Fruit fly (Drosophila melanogaster) whole organism, embryonic: Measurements from ENCODE around the gene RASSF8.

Experiments used
- CG11723 ChIP-seq: fragments of 200-800 bp; sonication (Bioruptor generic); optimal IDR thresholded peaks from 2 replicates; lab custom pipeline; 2017; ENCODE audit warnings: missing biosample characterization, mild to moderate bottlenecking, missing genetic modification characterization
- CG15269 ChIP-seq: fragments of 200-800 bp; sonication (Bioruptor generic); optimal IDR thresholded peaks from 2 replicates; lab custom pipeline; 2018; ENCODE audit warnings: missing biosample characterization, mild to moderate bottlenecking, missing genetic modification characterization, moderate library complexity
- CG2120 ChIP-seq: fragments of 200-800 bp; sonication (Bioruptor generic); optimal IDR thresholded peaks from 3 replicates; lab custom pipeline; 2016; ENCODE audit warnings: missing biosample characterization, missing genetic modification characterization
- CG2875 ChIP-seq: fragments of 200-800 bp; sonication (Bioruptor generic); optimal IDR thresholded peaks from 2 replicates; lab custom pipeline; 2017; ENCODE audit warnings: missing biosample characterization, mild to moderate bottlenecking, missing genetic modification characterization, missing genetic modification reagents
- CG32772 ChIP-seq: fragments of 200-800 bp; sonication (Bioruptor generic); IDR thresholded peaks from 2 replicates; pipeline ENCODE4 v1.3.6; 2022; ENCODE audit warnings: missing biosample characterization, missing genetic modification characterization
- CG4282 ChIP-seq: fragments of 200-800 bp; sonication (Bioruptor generic); optimal IDR thresholded peaks from 2 replicates; lab custom pipeline; 2016; ENCODE audit warnings: missing biosample characterization, missing genetic modification characterization
- CG6689 ChIP-seq: fragments of 200-800 bp; sonication (Bioruptor generic); IDR thresholded peaks from 2 replicates; pipeline ENCODE4 v1.3.6; 2022; ENCODE audit warnings: missing biosample characterization, missing genetic modification characterization
- CG6765 ChIP-seq: fragments of 200-800 bp; sonication (Bioruptor generic); optimal IDR thresholded peaks from 3 replicates; lab custom pipeline; 2017; ENCODE audit warnings: missing biosample characterization, mild to moderate bottlenecking, missing genetic modification characterization
- CG8290 ChIP-seq, 3 experiments: fragments of 200-800 bp; sonication (Bioruptor generic); optimal IDR thresholded peaks; 2 replicates each; lab custom pipeline; 2016 to 2019; ENCODE audit warnings: missing biosample characterization in 3 of 3, missing genetic modification characterization in 3 of 3, mild to moderate bottlenecking in 2 of 3, moderate library complexity in 1 of 3
- D19B ChIP-seq: fragments of 200-800 bp; sonication (Bioruptor generic); optimal IDR thresholded peaks from 2 replicates; lab custom pipeline; 2017; ENCODE audit warnings: missing biosample characterization, mild to moderate bottlenecking, missing genetic modification characterization
- Hmr ChIP-seq: fragments of 200-800 bp; sonication (Bioruptor generic); optimal IDR thresholded peaks from 3 replicates; lab custom pipeline; 2017; ENCODE audit warnings: mild to moderate bottlenecking, missing biosample characterization, missing genetic modification reagents, missing genetic modification characterization
- Hr51 ChIP-seq, 2 experiments: fragments of 200-800 bp; sonication (Bioruptor generic); optimal IDR thresholded peaks; 2 replicates in 1 of 2; 3 replicates in 1 of 2; lab custom pipeline; 2016 to 2018; ENCODE audit warnings: missing biosample characterization in 2 of 2, missing genetic modification characterization in 2 of 2, mild to moderate bottlenecking in 1 of 2, moderate library complexity in 1 of 2
- Meics ChIP-seq: fragments of 200-800 bp; sonication (Bioruptor generic); optimal IDR thresholded peaks from 2 replicates; lab custom pipeline; 2017; ENCODE audit warnings: missing biosample characterization, mild to moderate bottlenecking, missing genetic modification characterization
- NFAT ChIP-seq: fragments of 200-800 bp; sonication (Bioruptor generic); IDR thresholded peaks from 2 replicates; pipeline ENCODE4 v1.3.6; 2022; ENCODE audit warnings: missing biosample characterization, missing genetic modification characterization
- Sox102F ChIP-seq: fragments of 200-800 bp; sonication (Bioruptor generic); optimal IDR thresholded peaks from 2 replicates; lab custom pipeline; 2018; ENCODE audit warnings: missing biosample characterization, mild to moderate bottlenecking, missing genetic modification characterization, moderate library complexity
- al ChIP-seq: fragments of 200-800 bp; sonication (Bioruptor generic); IDR thresholded peaks from 2 replicates; pipeline ENCODE4 v1.3.6; 2022; ENCODE audit warnings: missing biosample characterization, missing genetic modification characterization
- ap ChIP-seq: fragments of 200-800 bp; sonication (Bioruptor generic); IDR thresholded peaks from 2 replicates; pipeline ENCODE4 v1.3.6; 2022; ENCODE audit warnings: missing biosample characterization, missing genetic modification characterization
- bigmax ChIP-seq: fragments of 200-800 bp; sonication (Bioruptor generic); optimal IDR thresholded peaks from 2 replicates; lab custom pipeline; 2018; ENCODE audit warnings: missing biosample characterization, mild to moderate bottlenecking, missing genetic modification characterization
- cad ChIP-seq: fragments of >200 bp; optimal IDR thresholded peaks from 2 replicates; lab custom pipeline; 2017; ENCODE audit warnings: missing biosample characterization, missing genetic modification characterization
- ci ChIP-seq: fragments of 200-800 bp; sonication (Bioruptor generic); IDR thresholded peaks from 3 replicates; pipeline ENCODE4 v1.3.6; 2022; ENCODE audit warnings: missing biosample characterization, missing genetic modification characterization
- da ChIP-seq: fragments of 200-800 bp; sonication (Bioruptor generic); optimal IDR thresholded peaks from 2 replicates; lab custom pipeline; 2016; ENCODE audit warnings: missing biosample characterization, missing genetic modification characterization
- dmrt99B ChIP-seq: fragments of 200-800 bp; sonication (Bioruptor generic); optimal IDR thresholded peaks from 2 replicates; lab custom pipeline; 2018; ENCODE audit warnings: missing biosample characterization, mild to moderate bottlenecking, missing genetic modification characterization, moderate library complexity
- en ChIP-seq: fragments of 200-800 bp; sonication (Bioruptor generic); optimal IDR thresholded peaks from 2 replicates; lab custom pipeline; 2016; ENCODE audit warnings: missing biosample characterization, missing genetic modification characterization
- fu2 ChIP-seq: fragments of 200-800 bp; sonication (Bioruptor generic); optimal IDR thresholded peaks from 2 replicates; lab custom pipeline; 2016; ENCODE audit warnings: missing biosample characterization, missing genetic modification characterization
- gem ChIP-seq: fragments of 200-800 bp; sonication (Bioruptor generic); optimal IDR thresholded peaks from 2 replicates; lab custom pipeline; 2019; ENCODE audit warnings: missing biosample characterization, mild to moderate bottlenecking, missing genetic modification characterization, moderate library complexity
- gsb ChIP-seq: fragments of 200-800 bp; sonication (Bioruptor generic); IDR thresholded peaks from 2 replicates; pipeline ENCODE4 v1.3.6; 2022; ENCODE audit warnings: missing biosample characterization, missing genetic modification characterization
- knrl ChIP-seq: fragments of 200-800 bp; sonication (Bioruptor generic); IDR thresholded peaks from 3 replicates; pipeline ENCODE4 v1.3.6; 2022; ENCODE audit warnings: missing biosample characterization, missing genetic modification characterization; ENCODE audit not compliant: partially characterized antibody
- lmd ChIP-seq: fragments of 200-800 bp; sonication (Bioruptor generic); IDR thresholded peaks from 2 replicates; pipeline ENCODE4 v1.3.6; 2022; ENCODE audit warnings: missing biosample characterization, missing genetic modification characterization
- pan ChIP-seq, 4 experiments: fragments of >200 bp in 3 of 4; fragments of 200-800 bp in 1 of 4; sonication (Bioruptor generic) in 1 of 4; optimal IDR thresholded peaks in 3 of 4; IDR thresholded peaks in 1 of 4; 2 replicates each; pipeline versions ENCODE4 v1.3.6 to Lab custom; 2017 to 2022; ENCODE audit warnings: missing biosample characterization in 2 of 4, missing genetic modification characterization in 2 of 4, mixed read lengths in 1 of 4
- pita ChIP-seq: fragments of 200-800 bp; sonication (Bioruptor generic); optimal IDR thresholded peaks from 2 replicates; lab custom pipeline; 2017; ENCODE audit warnings: missing biosample characterization, mild to moderate bottlenecking, missing genetic modification characterization
- rib ChIP-seq: fragments of 200-800 bp; sonication (Bioruptor generic); IDR thresholded peaks from 2 replicates; pipeline ENCODE4 v1.3.6; 2022; ENCODE audit warnings: missing biosample characterization, missing genetic modification characterization
- row ChIP-seq: fragments of 200-800 bp; sonication (Bioruptor generic); IDR thresholded peaks from 3 replicates; pipeline ENCODE4 v1.3.6; 2022; ENCODE audit warnings: missing biosample characterization, missing genetic modification characterization
- scrt ChIP-seq: fragments of 200-800 bp; sonication (Bioruptor generic); optimal IDR thresholded peaks from 2 replicates; lab custom pipeline; 2018; ENCODE audit warnings: missing biosample characterization, mild to moderate bottlenecking, missing genetic modification characterization, moderate library complexity
- sens ChIP-seq: fragments of 200-800 bp; sonication (Bioruptor generic); peaks from one replicate; lab custom pipeline; 2016; ENCODE audit warnings: missing biosample characterization, missing genetic modification characterization

Gene RASSF8

dm6 chr3R:25694167-25694689 lies 32.6 kb downstream of the RASSF8 start (continued):
- TF ChIP-seq al (GFP tag; lab: Robert Waterston, UW) (no peak), dmrt99B (tag; lab: Kevin White, UChicago) (peak; percentile 3), rib (GFP tag; lab: Robert Waterston, UW) (no peak), Hr51 (GFP tag; optimal IDR thresholded peaks at IDR 0.05; lab: Kevin White, UChicago) (peak in 1 of 2 experiments; percentile 14), en (GFP tag; lab: Kevin White, UChicago) (no peak), gsb (no peak), lmd (peak; percentile 48), CG11723 (no peak), CG2120 (GFP tag; lab: Kevin White, UChicago) (peak; percentile 54), Sox102F (GFP tag; lab: Kevin White, UChicago) (peak; percentile 14), gem (tag; lab: Kevin White, UChicago) (peak; percentile 3), scrt (GFP tag; lab: Kevin White, UChicago) (peak; percentile 20), cad (GFP tag; lab: Kevin White, UChicago) (no peak), CG6689 (GFP tag; lab: Robert Waterston, UW) (0 out of 2 replicates have a peak, but pooled peaks have one; percentile 27), D19B (peak; percentile 49), fu2 (GFP tag; lab: Kevin White, UChicago) (no peak), row (GFP tag; lab: Robert Waterston, UW) (peak; percentile 51; the same call in 2 of the 3 replicates), Meics (GFP tag; lab: Kevin White, UChicago) (peak; percentile 16), pan (optimal IDR thresholded peaks at IDR 0.05; lab: Kevin White, UChicago) (no peak), pan (GFP tag; optimal IDR thresholded peaks at IDR 0.05 in 1 of 2, IDR thresholded peaks at IDR 0.05 in 1 of 2) (peak in 1 of 2 experiments; percentile 32), CG6765 (GFP tag; lab: Kevin White, UChicago) (no peak), CG2875 (GFP tag; lab: Kevin White, UChicago) (no peak), da (GFP tag; lab: Kevin White, UChicago) (no peak), knrl (GFP tag; lab: Robert Waterston, UW) (no peak), CG8290 (GFP tag; optimal IDR thresholded peaks at IDR 0.05; lab: Kevin White, UChicago) (no peak), CG8290 (tag; optimal IDR thresholded peaks at IDR 0.05; lab: Kevin White, UChicago) (peak in 1 of 2 experiments; percentile 39), ap (GFP tag; lab: Robert Waterston, UW) (no peak), Hmr (peak; percentile 38), sens (GFP tag; lab: Kevin White, UChicago) (peak; percentile 51), pita (GFP tag; lab: Kevin White, UChicago) (no peak), CG4282 (GFP tag; lab: Kevin White, UChicago) (no peak), bigmax (GFP tag; lab: Kevin White, UChicago) (no peak), CG15269 (peak; percentile 4), ci (no peak), NFAT (GFP tag; lab: Robert Waterston, UW) (no peak), CG32772 (GFP tag; lab: Robert Waterston, UW) (no peak)
